Worm (Caenorhabditis elegans): ENCODE data around the gene eyg-1.
A peak's percentile ranks its signal among the peaks of the same experiment; 100 is the strongest.

eyg-1 gene

ce11 chrII:9791185-9791584 is 36.6 kb downstream of the eyg-1 start:
- TF ChIP-seq mdl-1 (tag; optimal IDR thresholded peaks at IDR 0.05) = peak in 1 of 2 experiments; percentile 43
- no peak for TF ChIP-seq lin-11 (tag; optimal IDR thresholded peaks at IDR 0.05)
- TF ChIP-seq fos-1 (tag; optimal IDR thresholded peaks at IDR 0.05) = peak; percentile 97
- peak in 1 of 2 experiments; percentile 21 for TF ChIP-seq lsy-2 (tag; optimal IDR thresholded peaks at IDR 0.05)
- TF ChIP-seq sma-3 (GFP tag; optimal IDR thresholded peaks at IDR 0.05) = peak; percentile 44
- peak; percentile 48 for TF ChIP-seq gmeb-1 (tag; optimal IDR thresholded peaks at IDR 0.05)
- peak; percentile 73 for TF ChIP-seq F13H6.1 (tag; optimal IDR thresholded peaks at IDR 0.05)
- no peak for TF ChIP-seq unc-62 (GFP tag; optimal IDR thresholded peaks at IDR 0.05)
- no peak for TF ChIP-seq unc-39 (tag; optimal IDR thresholded peaks at IDR 0.05)
- peak; percentile 41 for TF ChIP-seq nhr-21 (tag; optimal IDR thresholded peaks at IDR 0.05)
- TF ChIP-seq sma-9 (GFP tag; optimal IDR thresholded peaks at IDR 0.05) = peak; percentile 94
- no peak for TF ChIP-seq sma-9 (tag; optimal IDR thresholded peaks at IDR 0.05)
- peak; percentile 70 for TF ChIP-seq crh-2 (tag; optimal IDR thresholded peaks at IDR 0.05)
- TF ChIP-seq nhr-129 (tag; optimal IDR thresholded peaks at IDR 0.05) = peak; percentile 16

- peak; percentile 20 for TF ChIP-seq nhr-6 (tag; optimal IDR thresholded peaks at IDR 0.05)
- no peak for TF ChIP-seq ZK546.5 (tag; optimal IDR thresholded peaks at IDR 0.05)
- peak; percentile 11 for TF ChIP-seq gmeb-1 (tag; optimal IDR thresholded peaks at IDR 0.05)
- peak; percentile 88 for TF ChIP-seq ceh-16 (tag; optimal IDR thresholded peaks at IDR 0.05)
- peak; percentile 35 for TF ChIP-seq elt-1 (tag; optimal IDR thresholded peaks at IDR 0.05)
- no peak for TF ChIP-seq nhr-237 (tag; optimal IDR thresholded peaks at IDR 0.05)
- TF ChIP-seq nhr-11 (tag; optimal IDR thresholded peaks at IDR 0.05) = no peak
- TF ChIP-seq lsy-2 (tag; optimal IDR thresholded peaks at IDR 0.05) = peak in 1 of 2 experiments; percentile 52
- peak; percentile 80 for TF ChIP-seq F13H6.1 (tag; optimal IDR thresholded peaks at IDR 0.05)
- TF ChIP-seq sem-4 (tag; optimal IDR thresholded peaks at IDR 0.05) = peak; percentile 47
- TF ChIP-seq mbf-1 (tag; optimal IDR thresholded peaks at IDR 0.05) = no peak
- TF ChIP-seq C34F6.9 (tag; optimal IDR thresholded peaks at IDR 0.05) = peak; percentile 25
- peak; percentile 48 for TF ChIP-seq nhr-129 (tag; optimal IDR thresholded peaks at IDR 0.05)
- TF ChIP-seq aly-2 (tag; optimal IDR thresholded peaks at IDR 0.05) = no peak
- TF ChIP-seq fos-1 (tag; optimal IDR thresholded peaks at IDR 0.05) = peak; percentile 89
- peak; percentile 83 for TF ChIP-seq egl-27 (tag; optimal IDR thresholded peaks at IDR 0.05)
- peak in 1 of 2 experiments; percentile 68 for TF ChIP-seq mdl-1 (tag; optimal IDR thresholded peaks at IDR 0.05)
- TF ChIP-seq snpc-4 (tag; optimal IDR thresholded peaks at IDR 0.05) = peak; percentile 95
- peak; percentile 67 for TF ChIP-seq nhr-21 (tag; optimal IDR thresholded peaks at IDR 0.05)
- peak; percentile 85 for TF ChIP-seq nhr-25 (tag; optimal IDR thresholded peaks at IDR 0.05)
- no peak for TF ChIP-seq alr-1 (tag; optimal IDR thresholded peaks at IDR 0.05)
- TF ChIP-seq crh-2 (tag; optimal IDR thresholded peaks at IDR 0.05) = peak; percentile 73
- no peak for TF ChIP-seq peb-1 (tag; optimal IDR thresholded peaks at IDR 0.05)
- peak; percentile 45 for TF ChIP-seq unc-55 (GFP tag; optimal IDR thresholded peaks at IDR 0.05)
- TF ChIP-seq blmp-1 (tag; optimal IDR thresholded peaks at IDR 0.05; ENCODE audit: insufficient read depth) = peak; percentile 86
- peak; percentile 92 for TF ChIP-seq sma-9 (GFP tag; optimal IDR thresholded peaks at IDR 0.05)
- TF ChIP-seq sma-9 (tag; optimal IDR thresholded peaks at IDR 0.05) = no peak
- no peak for TF ChIP-seq lin-11 (tag; optimal IDR thresholded peaks at IDR 0.05)
- TF ChIP-seq sma-3 (GFP tag; optimal IDR thresholded peaks at IDR 0.05) = peak; percentile 73
Observed at ce11 chrII:9787395-9788152, 40.2 kb downstream of the eyg-1 start, which contains the start of gene cyp-13A2. Gene cyp-13A2, minus strand, starts transcription at chrII:9787629.

ce11 chrII:9786215-9786614 is 41.5 kb downstream of the eyg-1 start:
- TF ChIP-seq ztf-4 (tag; optimal IDR thresholded peaks at IDR 0.05) (no peak), C34F6.9 (tag; optimal IDR thresholded peaks at IDR 0.05) (no peak), nhr-237 (tag; optimal IDR thresholded peaks at IDR 0.05) (no peak), sma-9 (GFP tag; optimal IDR thresholded peaks at IDR 0.05) (peak; percentile 36), sma-9 (tag; optimal IDR thresholded peaks at IDR 0.05) (no peak), nhr-21 (tag; optimal IDR thresholded peaks at IDR 0.05) (peak; percentile 1), lin-11 (tag; optimal IDR thresholded peaks at IDR 0.05) (no peak), nhr-77 (tag; optimal IDR thresholded peaks at IDR 0.05) (no peak), ZK546.5 (tag; optimal IDR thresholded peaks at IDR 0.05) (no peak), ama-1 (optimal IDR thresholded peaks at IDR 0.05) (no peak), nhr-25 (tag; optimal IDR thresholded peaks at IDR 0.05) (no peak), lsy-2 (tag; optimal IDR thresholded peaks at IDR 0.05) (peak in 1 of 2 experiments; percentile 7)

ce11 chrII:9782337-9782736 is 45.4 kb downstream of the eyg-1 start, which contains the start of gene T10B9.14:
Gene T10B9.14, minus strand, starts transcription at chrII:9782437.
- TF ChIP-seq mdl-1 (tag; optimal IDR thresholded peaks at IDR 0.05) (no peak), nhr-12 (tag; optimal IDR thresholded peaks at IDR 0.05) (no peak), nhr-237 (tag; optimal IDR thresholded peaks at IDR 0.05) (no peak), Y55F3AM.14 (GFP tag; optimal IDR thresholded peaks at IDR 0.05) (no peak)

Data from whole organism, L2 larva.